Fruit fly (Drosophila melanogaster): ENCODE results near the gene Toll-9.
A peak's percentile ranks its signal among the peaks of the same experiment; 100 is the strongest.

The Toll-9 gene

dm6 chr3L:20388983-20389382 lies 22.5 kb upstream of the Toll-9 start (continued):
- TF ChIP-seq Pdp1 (GFP tag; optimal IDR thresholded peaks at IDR 0.05) (peak in 1 of 2 experiments; percentile 56), CG12391 (tag; optimal IDR thresholded peaks at IDR 0.05) (peak; percentile 20), chm (GFP tag; IDR thresholded peaks at IDR 0.05) (no peak; the same call in 1 of the 2 replicates), lmd (GFP tag; IDR thresholded peaks at IDR 0.05) (peak; percentile 15; the same call in 1 of the 2 replicates), Mrtf (GFP tag; IDR thresholded peaks at IDR 0.05) (0 out of 3 replicates have a peak, but pooled peaks have one; percentile 36), sob (GFP tag; IDR thresholded peaks at IDR 0.05) (peak; percentile 35; the same call in 1 of the 2 replicates), CG4707 (GFP tag; optimal IDR thresholded peaks at IDR 0.05) (no peak), lilli (GFP tag; optimal IDR thresholded peaks at IDR 0.05) (peak; percentile 68), CG14710 (tag; optimal IDR thresholded peaks at IDR 0.05) (no peak), yki (optimal IDR thresholded peaks at IDR 0.05) (no peak), CG10654 (GFP tag; optimal IDR thresholded peaks at IDR 0.05) (peak; percentile 24), vvl (GFP tag; IDR thresholded peaks at IDR 0.05) (peak; percentile 69), ranshi (GFP tag; IDR thresholded peaks at IDR 0.05) (peak; percentile 48), nau (GFP tag; optimal IDR thresholded peaks at IDR 0.05) (no peak), E2f1 (GFP tag; IDR thresholded peaks at IDR 0.05) (no peak; the same call in 1 of the 2 replicates), CG32767 (GFP tag; IDR thresholded peaks at IDR 0.05) (no peak), CG1024 (GFP tag; IDR thresholded peaks at IDR 0.05) (peak; percentile 3; the same call in 1 of the 2 replicates), caup (GFP tag; optimal IDR thresholded peaks at IDR 0.05; ENCODE audit: severe bottlenecking) (peak; percentile 50), PHDP (tag; optimal IDR thresholded peaks at IDR 0.05) (peak; percentile 47), NC2β (GFP tag; optimal IDR thresholded peaks at IDR 0.05) (peak; percentile 6), CG5180 (GFP tag; optimal IDR thresholded peaks at IDR 0.05) (no peak), CG6654 (GFP tag; optimal IDR thresholded peaks at IDR 0.05) (no peak), mam (GFP tag; optimal IDR thresholded peaks at IDR 0.05) (peak; percentile 40), abd-A (tag; optimal IDR thresholded peaks at IDR 0.05) (no peak), CG10462 (GFP tag; optimal IDR thresholded peaks at IDR 0.05) (no peak), CG18599 (GFP tag; optimal IDR thresholded peaks at IDR 0.05) (peak; percentile 61), Hr78 (GFP tag; optimal IDR thresholded peaks at IDR 0.05) (peak in 1 of 2 experiments; percentile 77), Nf-YA (GFP tag; IDR thresholded peaks at IDR 0.05) (no peak), sug (tag; optimal IDR thresholded peaks at IDR 0.05) (peak; percentile 79), CG4730 (GFP tag; IDR thresholded peaks at IDR 0.05) (peak; percentile 41; the same call in 1 of the 2 replicates), vfl (GFP tag; optimal IDR thresholded peaks at IDR 0.05) (no peak), CG4328 (GFP tag; optimal IDR thresholded peaks at IDR 0.05) (no peak), Hr51 (GFP tag; optimal IDR thresholded peaks at IDR 0.05) (peak in 1 of 2 experiments; percentile 50), gem (tag; optimal IDR thresholded peaks at IDR 0.05) (peak; percentile 61), CG17612 (GFP tag; IDR thresholded peaks at IDR 0.05) (no peak), CG4820 (GFP tag; optimal IDR thresholded peaks at IDR 0.05) (no peak), D19B (GFP tag; optimal IDR thresholded peaks at IDR 0.05) (no peak), Fer3 (tag; optimal IDR thresholded peaks at IDR 0.05) (peak; percentile 28), Dbx (GFP tag; IDR thresholded peaks at IDR 0.05) (0 out of 3 replicates have a peak, but pooled peaks have one; percentile 18), CG12744 (GFP tag; optimal IDR thresholded peaks at IDR 0.05) (peak; percentile 37), CG15696 (tag; optimal IDR thresholded peaks at IDR 0.05) (no peak), Neu2 (GFP tag; optimal IDR thresholded peaks at IDR 0.05; ENCODE audit: borderline replicate concordance) (no peak), CG30431 (GFP tag; optimal IDR thresholded peaks at IDR 0.05) (no peak), HLH54F (GFP tag; optimal IDR thresholded peaks at IDR 0.05) (peak; percentile 43), Atf3 (GFP tag; optimal IDR thresholded peaks at IDR 0.05) (no peak), Kr (GFP tag; optimal IDR thresholded peaks at IDR 0.05) (no peak), kni (GFP tag; optimal IDR thresholded peaks at IDR 0.05) (no peak), onecut (GFP tag; IDR thresholded peaks at IDR 0.05) (no peak), wor (GFP tag; IDR thresholded peaks at IDR 0.05) (no peak), Ets97D (GFP tag; optimal IDR thresholded peaks at IDR 0.05) (no peak)

All from whole organism, embryonic.